Fruit fly (Drosophila melanogaster): ENCODE data around the gene CG7298.

The CG7298 gene

DNA sequence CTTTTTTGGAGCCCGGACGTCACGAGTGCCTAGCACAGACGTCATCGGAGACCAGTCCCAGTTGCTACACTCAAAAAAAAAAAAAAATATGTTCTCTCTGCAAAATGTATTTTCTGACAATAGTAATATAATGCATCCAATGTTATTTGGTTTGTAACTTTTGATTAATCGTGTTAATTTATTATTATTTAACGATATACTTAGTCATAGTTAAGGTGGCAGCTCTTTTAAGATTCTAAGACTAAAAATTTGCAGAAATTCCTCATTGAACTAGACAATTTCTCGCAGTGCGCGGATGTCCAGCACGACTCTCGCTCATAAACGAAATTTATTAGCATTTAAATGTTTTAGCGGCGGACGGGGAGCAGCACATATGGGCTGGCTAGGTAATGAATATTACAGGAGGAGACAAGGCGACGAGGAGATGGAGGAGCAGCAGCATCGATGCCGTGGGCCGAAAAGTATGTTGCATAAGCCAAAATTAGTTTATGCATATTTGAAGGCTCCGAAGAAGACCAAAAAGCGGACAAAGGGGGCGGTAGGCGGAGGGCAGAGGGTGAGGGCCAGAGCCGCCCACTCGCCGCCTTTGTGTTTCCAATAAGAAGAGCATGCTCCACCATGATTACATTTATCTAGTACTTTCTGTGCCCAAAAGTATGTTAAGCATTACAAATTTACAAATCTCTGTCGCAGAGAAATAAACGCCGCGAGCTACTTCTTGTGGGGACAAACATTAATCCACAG lies 20.0 kb downstream of the CG7298 start (continued):
- TF ChIP-seq CG32006 (GFP tag; optimal IDR thresholded peaks at IDR 0.05), result peak; percentile 87
- TF ChIP-seq CG11762 (GFP tag; optimal IDR thresholded peaks at IDR 0.05; ENCODE audit: insufficient read depth), result peak; percentile 50
- peak; percentile 63 for TF ChIP-seq CG3032 (tag; optimal IDR thresholded peaks at IDR 0.05)
- peak; percentile 59 for TF ChIP-seq CG34406 (GFP tag; optimal IDR thresholded peaks at IDR 0.05)
- TF ChIP-seq Gug (GFP tag; IDR thresholded peaks at IDR 0.05), result no peak; the same call in 1 of the 2 replicates
- peak; percentile 70 for TF ChIP-seq CG10631 (GFP tag; optimal IDR thresholded peaks at IDR 0.05)
- TF ChIP-seq lz (GFP tag; optimal IDR thresholded peaks at IDR 0.05), result peak; percentile 40
- peak; percentile 68 for TF ChIP-seq CG31627 (GFP tag; optimal IDR thresholded peaks at IDR 0.05)
- peak; percentile 68 for TF ChIP-seq Ets96B (tag; optimal IDR thresholded peaks at IDR 0.05)
- TF ChIP-seq CG8632 (GFP tag; optimal IDR thresholded peaks at IDR 0.05), result peak; percentile 68
- TF ChIP-seq CG6276 (GFP tag; optimal IDR thresholded peaks at IDR 0.05), result peak; percentile 49
- no peak for TF ChIP-seq CG11294 (GFP tag; IDR thresholded peaks at IDR 0.05)
- peak; percentile 61 for TF ChIP-seq Eip75B (GFP tag; optimal IDR thresholded peaks at IDR 0.05)
- TF ChIP-seq Hr39 (GFP tag; optimal IDR thresholded peaks at IDR 0.05), result peak; percentile 56
- no peak for TF ChIP-seq Eip93F (GFP tag; optimal IDR thresholded peaks at IDR 0.05)
- TF ChIP-seq salr (GFP tag; optimal IDR thresholded peaks at IDR 0.05), result peak in 1 of 2 experiments; percentile 88
- TF ChIP-seq OdsH (GFP tag; optimal IDR thresholded peaks at IDR 0.05), result peak; percentile 78
- peak; percentile 22 for TF ChIP-seq CG8319 (GFP tag; optimal IDR thresholded peaks at IDR 0.05)

DNA sequence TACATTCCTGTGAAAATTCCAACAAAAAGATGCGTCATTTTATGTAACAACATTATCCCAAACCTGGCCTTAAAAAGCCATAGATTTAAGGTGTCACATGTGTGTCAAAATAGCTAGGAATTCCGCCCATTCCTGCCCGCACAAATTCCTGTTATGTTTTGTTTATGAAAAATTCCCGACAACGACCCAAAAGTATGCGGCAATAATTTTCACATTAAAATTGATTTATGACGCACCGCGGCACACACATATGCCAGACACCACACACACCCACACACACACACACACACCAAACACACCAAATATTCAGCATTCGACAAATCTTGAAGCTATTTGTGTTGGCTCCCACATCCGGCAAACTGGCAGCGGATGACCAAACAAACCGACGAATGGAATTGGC lies 20.7 kb downstream of the CG7298 start:
- no peak for TF ChIP-seq cyc (GFP tag; optimal IDR thresholded peaks at IDR 0.05)
- TF ChIP-seq CG32006 (GFP tag; optimal IDR thresholded peaks at IDR 0.05), result no peak
- TF ChIP-seq CG8319 (GFP tag; optimal IDR thresholded peaks at IDR 0.05), result no peak
- TF ChIP-seq CG10631 (GFP tag; optimal IDR thresholded peaks at IDR 0.05), result no peak
- TF ChIP-seq CG34406 (GFP tag; optimal IDR thresholded peaks at IDR 0.05), result no peak
- no peak for TF ChIP-seq Ets21C (GFP tag; optimal IDR thresholded peaks at IDR 0.05)
- no peak for TF ChIP-seq Hr4 (GFP tag; optimal IDR thresholded peaks at IDR 0.05)
- TF ChIP-seq CG9139 (GFP tag; optimal IDR thresholded peaks at IDR 0.05), result no peak
- TF ChIP-seq CG6276 (GFP tag; optimal IDR thresholded peaks at IDR 0.05), result no peak
- no peak for TF ChIP-seq fkh (GFP tag; optimal IDR thresholded peaks at IDR 0.05)
- TF ChIP-seq Gug (GFP tag; IDR thresholded peaks at IDR 0.05), result no peak
- no peak for TF ChIP-seq CG6854 (GFP tag; optimal IDR thresholded peaks at IDR 0.05)
- no peak for TF ChIP-seq acj6 (GFP tag; optimal IDR thresholded peaks at IDR 0.05)

DNA sequence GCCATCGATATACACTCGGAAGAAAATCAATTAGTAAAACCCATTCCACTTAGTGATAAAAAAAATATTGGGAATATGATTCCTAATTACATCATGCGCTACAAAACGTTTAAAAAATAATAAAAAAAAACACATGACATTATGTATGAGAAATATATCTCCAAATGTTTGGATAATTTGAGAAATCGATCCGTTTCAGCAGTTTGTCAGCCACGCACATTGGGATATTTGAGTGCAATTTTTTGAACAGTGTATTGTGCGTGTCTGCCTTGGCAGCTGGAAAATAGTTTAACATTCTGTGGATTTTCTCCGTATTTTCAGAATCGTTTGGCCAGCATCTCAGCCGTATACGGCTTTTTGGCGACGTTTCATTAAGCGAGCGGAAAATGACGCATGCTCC lies 25.4 kb downstream of the CG7298 start:
- TF ChIP-seq pdm3 (GFP tag; optimal IDR thresholded peaks at IDR 0.05), result no peak
- TF ChIP-seq CG6808 (GFP tag; optimal IDR thresholded peaks at IDR 0.05), result no peak
- TF ChIP-seq fkh (GFP tag; optimal IDR thresholded peaks at IDR 0.05), result no peak
- no peak for TF ChIP-seq Ets21C (GFP tag; optimal IDR thresholded peaks at IDR 0.05)
- no peak for TF ChIP-seq dac (GFP tag; optimal IDR thresholded peaks at IDR 0.05)
- no peak for TF ChIP-seq ss (GFP tag; optimal IDR thresholded peaks at IDR 0.05)
- no peak for TF ChIP-seq fd85E (GFP tag; optimal IDR thresholded peaks at IDR 0.05)
- TF ChIP-seq dsx (GFP tag; optimal IDR thresholded peaks at IDR 0.05; ENCODE audit: poor library complexity, severe bottlenecking), result no peak
- TF ChIP-seq Sox14 (GFP tag; optimal IDR thresholded peaks at IDR 0.05), result no peak
- TF ChIP-seq acj6 (GFP tag; optimal IDR thresholded peaks at IDR 0.05), result no peak
- TF ChIP-seq OdsH (GFP tag; optimal IDR thresholded peaks at IDR 0.05), result no peak

DNA sequence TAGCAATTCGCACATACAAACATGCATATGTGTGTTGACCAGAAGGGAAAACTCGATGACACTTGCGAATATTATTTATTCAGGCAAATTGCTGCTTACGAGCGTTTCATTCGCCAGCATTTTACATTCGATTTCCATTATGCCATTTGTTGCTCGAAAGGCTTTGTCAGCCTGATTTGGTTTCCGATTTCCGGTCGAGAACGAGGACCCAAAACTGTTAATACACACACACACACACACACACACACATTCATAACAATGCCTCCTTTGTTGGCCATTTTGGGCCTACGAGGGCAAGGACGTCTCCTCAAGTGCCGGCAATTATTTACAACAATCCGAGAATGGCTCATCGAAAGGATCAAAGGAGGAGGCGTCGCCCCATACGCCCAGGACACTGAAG lies 25.8 kb downstream of the CG7298 start:
- no peak for TF ChIP-seq fkh (GFP tag; optimal IDR thresholded peaks at IDR 0.05)
- no peak for TF ChIP-seq svp (GFP tag)
- no peak for TF ChIP-seq dac (GFP tag; optimal IDR thresholded peaks at IDR 0.05)
- TF ChIP-seq acj6 (GFP tag; optimal IDR thresholded peaks at IDR 0.05), result no peak
- TF ChIP-seq Sox14 (GFP tag; optimal IDR thresholded peaks at IDR 0.05), result no peak
- TF ChIP-seq CG9139 (GFP tag; optimal IDR thresholded peaks at IDR 0.05), result no peak
- no peak for TF ChIP-seq fd85E (GFP tag; optimal IDR thresholded peaks at IDR 0.05)
- no peak for TF ChIP-seq CG31627 (GFP tag; optimal IDR thresholded peaks at IDR 0.05)
- no peak for TF ChIP-seq CG6276 (GFP tag; optimal IDR thresholded peaks at IDR 0.05)
- no peak for TF ChIP-seq CG6163 (GFP tag; IDR thresholded peaks at IDR 0.05)
- TF ChIP-seq CG7368 (GFP tag; optimal IDR thresholded peaks at IDR 0.05), result no peak
- TF ChIP-seq spab (GFP tag; optimal IDR thresholded peaks at IDR 0.05), result no peak

All from whole organism, prepupa.